Worm (Caenorhabditis elegans) whole organism, late embryonic: ENCODE results near the gene str-166.

ENCODE experiments used
- K02D7.2 ChIP-seq: sonication (generic microtip); optimal IDR thresholded peaks from 2 replicates; lab custom pipeline; 2017; ENCODE audit warnings: mild to moderate bottlenecking, missing genetic modification characterization, missing compliant biosample characterization
- ama-1 ChIP-seq: fragments of 150-350 bp; optimal IDR thresholded peaks from 2 replicates; lab custom pipeline; 2014
- ceh-34 ChIP-seq: sonication (generic microtip); optimal IDR thresholded peaks from 2 replicates; lab custom pipeline; 2016; ENCODE audit warnings: mild to moderate bottlenecking, missing genetic modification characterization, missing compliant biosample characterization
- ceh-9 ChIP-seq: sonication (generic microtip); optimal IDR thresholded peaks from 2 replicates; lab custom pipeline; 2016; ENCODE audit warnings: mild to moderate bottlenecking, missing genetic modification characterization, inconsistent platforms, missing compliant biosample characterization
- che-1 ChIP-seq: sonication (generic microtip); optimal IDR thresholded peaks from 2 replicates; lab custom pipeline; 2016; ENCODE audit warnings: mild to moderate bottlenecking, missing genetic modification characterization, missing compliant biosample characterization
- elt-2 ChIP-seq: sonication (generic microtip); optimal IDR thresholded peaks from 2 replicates; lab custom pipeline; 2016; ENCODE audit warnings: missing genetic modification reagents, missing genetic modification characterization, missing compliant biosample characterization
- fkh-10 ChIP-seq: fragments of 150-350 bp; optimal IDR thresholded peaks from 2 replicates; lab custom pipeline; 2014; ENCODE audit warnings: missing biosample characterization, missing genetic modification reagents, missing genetic modification characterization
- gmeb-2 ChIP-seq: sonication (generic microtip); optimal IDR thresholded peaks from 2 replicates; lab custom pipeline; 2016; ENCODE audit warnings: missing genetic modification characterization, inconsistent platforms, missing compliant biosample characterization
- nhr-11 ChIP-seq: fragments of 150-350 bp; optimal IDR thresholded peaks from 2 replicates; lab custom pipeline; 2014; ENCODE audit warnings: missing biosample characterization, missing genetic modification characterization
- pat-9 ChIP-seq: fragments of 200-800 bp; sonication (Bioruptor generic); optimal IDR thresholded peaks from 2 replicates; lab custom pipeline; 2018; ENCODE audit warnings: mild to moderate bottlenecking, missing genetic modification characterization, moderate library complexity, missing compliant biosample characterization
- pqm-1 ChIP-seq: sonication (generic microtip); optimal IDR thresholded peaks from 2 replicates; lab custom pipeline; 2016; ENCODE audit warnings: missing genetic modification characterization, missing compliant biosample characterization
- ref-2 ChIP-seq: sonication (generic microtip); optimal IDR thresholded peaks from 2 replicates; lab custom pipeline; 2016; ENCODE audit warnings: missing genetic modification characterization, missing compliant biosample characterization

DNA sequence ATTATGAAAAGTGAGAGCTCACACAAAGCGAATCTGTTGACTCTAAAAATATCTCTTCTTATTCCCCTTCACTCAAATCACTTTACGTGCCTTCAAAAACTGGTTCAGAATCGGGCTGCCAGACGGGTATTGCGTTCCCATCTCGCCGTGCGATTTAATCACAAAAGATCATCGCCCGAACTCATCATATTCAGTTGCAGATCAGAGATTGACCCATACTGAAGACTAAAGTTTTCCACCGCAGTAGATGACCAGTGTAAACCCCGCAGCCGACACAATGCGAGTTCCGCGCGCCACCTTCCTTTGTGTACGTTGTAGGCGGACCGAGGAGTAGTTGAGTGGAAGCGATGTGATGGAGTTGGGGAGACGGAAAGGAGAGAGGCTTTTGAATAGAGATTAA, 3.5 kb upstream of the str-166 start:
- TF ChIP-seq ama-1 (lab: Kevin White, UChicago) (no peak), fkh-10 (GFP tag; lab: Kevin White, UChicago) (no peak), nhr-11 (tag; lab: Kevin White, UChicago) (no peak), pqm-1 (tag; lab: Kevin White, UChicago) (no peak), pat-9 (tag; lab: Kevin White, UChicago) (no peak), che-1 (tag; lab: Kevin White, UChicago) (no peak), ceh-9 (tag; lab: Kevin White, UChicago) (no peak), elt-2 (tag; lab: Kevin White, UChicago) (no peak), ceh-34 (tag; lab: Kevin White, UChicago) (no peak), K02D7.2 (no peak), ref-2 (tag; lab: Kevin White, UChicago) (no peak), gmeb-2 (tag; lab: Kevin White, UChicago) (no peak)
